Fruit fly (Drosophila melanogaster) whole organism, embryonic: ENCODE data around the gene CG31098.

ENCODE experiments used
- Antp ChIP-seq: fragments of 200-800 bp; sonication (Bioruptor generic); optimal IDR thresholded peaks from 3 replicates; lab custom pipeline; 2016; ENCODE audit warnings: missing biosample characterization, missing genetic modification characterization
- Asciz ChIP-seq: fragments of 200-800 bp; sonication (Bioruptor generic); optimal IDR thresholded peaks from 2 replicates; lab custom pipeline; 2017; ENCODE audit warnings: missing biosample characterization, mild to moderate bottlenecking, missing genetic modification characterization, missing genetic modification reagents
- BtbVII ChIP-seq: fragments of 200-800 bp; sonication (Bioruptor generic); optimal IDR thresholded peaks from 3 replicates; lab custom pipeline; 2017; ENCODE audit warnings: missing biosample characterization, mild to moderate bottlenecking, missing genetic modification characterization
- CG1024 ChIP-seq: fragments of 200-800 bp; sonication (Bioruptor generic); IDR thresholded peaks from 2 replicates; pipeline ENCODE4 v1.3.6; 2022; ENCODE audit warnings: missing biosample characterization, missing genetic modification characterization
- CG10431 ChIP-seq: fragments of 200-800 bp; sonication (Bioruptor generic); optimal IDR thresholded peaks from 3 replicates; lab custom pipeline; 2018; ENCODE audit warnings: missing biosample characterization, mild to moderate bottlenecking, missing genetic modification characterization
- CG12071 ChIP-seq: fragments of 200-800 bp; sonication (Bioruptor generic); optimal IDR thresholded peaks from 3 replicates; lab custom pipeline; 2018; ENCODE audit warnings: missing biosample characterization, mild to moderate bottlenecking, missing genetic modification characterization
- CG13775 ChIP-seq: fragments of 200-800 bp; sonication (Bioruptor generic); optimal IDR thresholded peaks from 3 replicates; lab custom pipeline; 2017; ENCODE audit warnings: missing biosample characterization, mild to moderate bottlenecking, missing genetic modification characterization
- CG14667 ChIP-seq: fragments of 200-800 bp; sonication (Bioruptor generic); IDR thresholded peaks from 2 replicates; pipeline ENCODE4 v1.3.6; 2022; ENCODE audit warnings: missing biosample characterization, missing genetic modification characterization
- CG15696 ChIP-seq: fragments of 200-800 bp; sonication (Bioruptor generic); optimal IDR thresholded peaks from 2 replicates; lab custom pipeline; 2019; ENCODE audit warnings: missing biosample characterization, mild to moderate bottlenecking, missing genetic modification characterization, moderate library complexity
- CG33213 ChIP-seq: fragments of 200-800 bp; sonication (Bioruptor generic); optimal IDR thresholded peaks from 3 replicates; lab custom pipeline; 2016; ENCODE audit warnings: missing biosample characterization, missing genetic modification characterization
- CG33557 ChIP-seq: fragments of 200-800 bp; sonication (Bioruptor generic); optimal IDR thresholded peaks from 2 replicates; lab custom pipeline; 2019; ENCODE audit warnings: missing biosample characterization, mild to moderate bottlenecking, missing genetic modification characterization, moderate library complexity
- CG34224 ChIP-seq: fragments of 200-800 bp; sonication (Bioruptor generic); IDR thresholded peaks from 3 replicates; pipeline ENCODE4 v1.3.6; 2022; ENCODE audit warnings: missing biosample characterization, missing genetic modification characterization; ENCODE audit not compliant: partially characterized antibody
- CG42726 ChIP-seq: fragments of 200-800 bp; sonication (Bioruptor generic); IDR thresholded peaks from 2 replicates; pipeline ENCODE4 v1.3.6; 2022; ENCODE audit warnings: missing biosample characterization, missing genetic modification characterization; ENCODE audit not compliant: partially characterized antibody
- CG4854 ChIP-seq: fragments of 200-800 bp; sonication (Bioruptor generic); optimal IDR thresholded peaks from 2 replicates; lab custom pipeline; 2016; ENCODE audit warnings: missing biosample characterization, missing genetic modification characterization, inconsistent platforms
- CG6854 ChIP-seq: fragments of 200-800 bp; sonication (Bioruptor generic); optimal IDR thresholded peaks from 3 replicates; lab custom pipeline; 2017; ENCODE audit warnings: missing biosample characterization, mild to moderate bottlenecking, missing genetic modification characterization
- CG7839 ChIP-seq: fragments of 200-800 bp; sonication (Bioruptor generic); optimal IDR thresholded peaks from 3 replicates; lab custom pipeline; 2018; ENCODE audit warnings: missing biosample characterization, mild to moderate bottlenecking, missing genetic modification characterization, moderate library complexity
- CG8089 ChIP-seq: fragments of 200-800 bp; sonication (Bioruptor generic); optimal IDR thresholded peaks from 3 replicates; lab custom pipeline; 2016; ENCODE audit warnings: missing biosample characterization, missing genetic modification characterization
- CTCF ChIP-seq: fragments of 200-800 bp; sonication (Bioruptor generic); optimal IDR thresholded peaks from 2 replicates; lab custom pipeline; 2017; ENCODE audit warnings: missing biosample characterization, mild to moderate bottlenecking, missing genetic modification characterization, moderate library complexity
- D ChIP-seq, 2 experiments: fragments of 200-800 bp in 1 of 2; fragments of >200 bp in 1 of 2; sonication (Bioruptor generic) in 1 of 2; optimal IDR thresholded peaks; 2 replicates in 1 of 2; 3 replicates in 1 of 2; lab custom pipeline; 2017; ENCODE audit warnings: mild to moderate bottlenecking in 1 of 2, missing biosample characterization in 1 of 2, missing genetic modification characterization in 1 of 2, missing genetic modification reagents in 1 of 2
- D19A ChIP-seq: fragments of 200-800 bp; optimal IDR thresholded peaks from 3 replicates; lab custom pipeline; 2019; ENCODE audit warnings: missing biosample characterization, mild to moderate bottlenecking, missing genetic modification characterization, moderate library complexity
- Doc3 ChIP-seq: fragments of 200-800 bp; sonication (Bioruptor generic); IDR thresholded peaks from 3 replicates; pipeline ENCODE4 v1.3.6; 2022; ENCODE audit warnings: missing biosample characterization, missing genetic modification characterization; ENCODE audit not compliant: partially characterized antibody
- Eip74EF ChIP-seq, 2 experiments: fragments of 200-800 bp in 1 of 2; fragments of >200 bp in 1 of 2; sonication (Bioruptor generic) in 1 of 2; optimal IDR thresholded peaks; 2 replicates each; lab custom pipeline; 2017 to 2019; ENCODE audit warnings: missing biosample characterization in 2 of 2, missing genetic modification characterization in 2 of 2, mild to moderate bottlenecking in 1 of 2, moderate library complexity in 1 of 2
- GATAe ChIP-seq: fragments of 200-800 bp; sonication (Bioruptor generic); conservative IDR thresholded peaks from 2 replicates; pipeline ENCODE4 v1.3.6; 2022; ENCODE audit warnings: missing biosample characterization, missing genetic modification characterization
- HmgD ChIP-seq: fragments of 200-800 bp; sonication (Bioruptor generic); optimal IDR thresholded peaks from 3 replicates; lab custom pipeline; 2016; ENCODE audit warnings: missing biosample characterization, missing genetic modification characterization
- Mrtf ChIP-seq: fragments of 200-800 bp; sonication (Bioruptor generic); IDR thresholded peaks from 3 replicates; pipeline ENCODE4 v1.3.6; 2022; ENCODE audit warnings: missing biosample characterization, missing genetic modification characterization
- Optix ChIP-seq: fragments of 200-800 bp; sonication (Bioruptor generic); IDR thresholded peaks from 3 replicates; pipeline ENCODE4 v1.3.6; 2022; ENCODE audit warnings: missing biosample characterization, missing genetic modification characterization
- PHDP ChIP-seq: fragments of 200-800 bp; sonication (Bioruptor generic); optimal IDR thresholded peaks from 3 replicates; lab custom pipeline; 2018; ENCODE audit warnings: missing biosample characterization, mild to moderate bottlenecking, missing genetic modification characterization, moderate library complexity
- Side ChIP-seq: fragments of 200-800 bp; sonication (Bioruptor generic); optimal IDR thresholded peaks from 2 replicates; lab custom pipeline; 2016; ENCODE audit warnings: missing biosample characterization, missing genetic modification characterization
- Sox100B ChIP-seq: fragments of 200-800 bp; sonication (Bioruptor generic); optimal IDR thresholded peaks from 3 replicates; lab custom pipeline; 2018; ENCODE audit warnings: missing biosample characterization, mild to moderate bottlenecking, missing genetic modification characterization
- Xbp1 ChIP-seq: fragments of 200-800 bp; sonication (Bioruptor generic); optimal IDR thresholded peaks from 3 replicates; lab custom pipeline; 2016; ENCODE audit warnings: missing biosample characterization, mild to moderate bottlenecking, missing genetic modification characterization
- abd-A ChIP-seq: fragments of 200-800 bp; sonication (Bioruptor generic); optimal IDR thresholded peaks from 3 replicates; lab custom pipeline; 2019; ENCODE audit warnings: missing biosample characterization, mild to moderate bottlenecking, missing genetic modification characterization, moderate library complexity
- amos ChIP-seq: fragments of 200-800 bp; sonication (Bioruptor generic); IDR thresholded peaks from 2 replicates; pipeline ENCODE4 v1.3.6; 2022; ENCODE audit warnings: missing biosample characterization, missing genetic modification characterization; ENCODE audit not compliant: partially characterized antibody
- ap ChIP-seq: fragments of 200-800 bp; sonication (Bioruptor generic); IDR thresholded peaks from 2 replicates; pipeline ENCODE4 v1.3.6; 2022; ENCODE audit warnings: missing biosample characterization, missing genetic modification characterization
- ase ChIP-seq: fragments of 200-800 bp; sonication (Bioruptor generic); IDR thresholded peaks from 3 replicates; pipeline ENCODE4 v1.3.6; 2022; ENCODE audit warnings: missing biosample characterization, missing genetic modification characterization
- br ChIP-seq: fragments of >200 bp; optimal IDR thresholded peaks from 2 replicates; lab custom pipeline; 2017
- btn ChIP-seq: fragments of 200-800 bp; sonication (Bioruptor generic); optimal IDR thresholded peaks from 2 replicates; lab custom pipeline; 2016; ENCODE audit warnings: missing biosample characterization, missing genetic modification characterization
- chif ChIP-seq, 2 experiments: fragments of 200-800 bp; sonication (Bioruptor generic); optimal IDR thresholded peaks; 3 replicates each; lab custom pipeline; 2016; ENCODE audit warnings: missing biosample characterization in 2 of 2, missing genetic modification characterization in 2 of 2
- dimm ChIP-seq: fragments of 200-800 bp; sonication (Bioruptor generic); IDR thresholded peaks from 2 replicates; pipeline ENCODE4 v1.3.6; 2022; ENCODE audit warnings: missing biosample characterization, missing genetic modification characterization
- dmrt99B ChIP-seq: fragments of 200-800 bp; sonication (Bioruptor generic); optimal IDR thresholded peaks from 2 replicates; lab custom pipeline; 2018; ENCODE audit warnings: missing biosample characterization, mild to moderate bottlenecking, missing genetic modification characterization, moderate library complexity
- dysf ChIP-seq: fragments of 200-800 bp; sonication (Bioruptor generic); IDR thresholded peaks from 3 replicates; pipeline ENCODE4 v1.3.6; 2022; ENCODE audit warnings: missing biosample characterization, missing genetic modification characterization
- gro ChIP-seq: fragments of 200-800 bp; sonication (Bioruptor generic); optimal IDR thresholded peaks from 2 replicates; lab custom pipeline; 2016; ENCODE audit warnings: missing biosample characterization, missing genetic modification characterization
- hth ChIP-seq: fragments of >200 bp; optimal IDR thresholded peaks from 2 replicates; lab custom pipeline; 2017; ENCODE audit warnings: inconsistent platforms
- nerfin-2 ChIP-seq: fragments of 200-800 bp; sonication (Bioruptor generic); IDR thresholded peaks from 2 replicates; pipeline ENCODE4 v1.3.6; 2022; ENCODE audit warnings: missing biosample characterization, missing genetic modification characterization; ENCODE audit not compliant: partially characterized antibody
- org-1 ChIP-seq: fragments of 200-800 bp; sonication (Bioruptor generic); optimal IDR thresholded peaks from 2 replicates; lab custom pipeline; 2017; ENCODE audit warnings: missing biosample characterization, missing genetic modification characterization
- pb ChIP-seq: fragments of 200-800 bp; sonication (Bioruptor generic); optimal IDR thresholded peaks from 3 replicates; lab custom pipeline; 2016; ENCODE audit warnings: missing biosample characterization, missing genetic modification characterization
- pho ChIP-seq: fragments of 200-800 bp; sonication (Bioruptor generic); optimal IDR thresholded peaks from 2 replicates; lab custom pipeline; 2016; ENCODE audit warnings: missing biosample characterization, missing genetic modification characterization
- rib ChIP-seq: fragments of 200-800 bp; sonication (Bioruptor generic); IDR thresholded peaks from 2 replicates; pipeline ENCODE4 v1.3.6; 2022; ENCODE audit warnings: missing biosample characterization, missing genetic modification characterization
- tio ChIP-seq: fragments of 200-800 bp; sonication (Bioruptor generic); optimal IDR thresholded peaks from 2 replicates; lab custom pipeline; 2017; ENCODE audit warnings: missing biosample characterization, missing genetic modification characterization, inconsistent platforms
- usp ChIP-seq: fragments of >200 bp; optimal IDR thresholded peaks from 2 replicates; lab custom pipeline; 2017; ENCODE audit warnings: missing biosample characterization, missing genetic modification characterization
- wor ChIP-seq: fragments of 200-800 bp; sonication (Bioruptor generic); IDR thresholded peaks from 2 replicates; pipeline ENCODE4 v1.3.6; 2022; ENCODE audit warnings: missing biosample characterization, missing genetic modification characterization
- zfh2 ChIP-seq: fragments of 200-800 bp; sonication (Bioruptor generic); optimal IDR thresholded peaks from 2 replicates; lab custom pipeline; 2016; ENCODE audit warnings: missing biosample characterization, missing genetic modification characterization

Gene CG31098

DNA sequence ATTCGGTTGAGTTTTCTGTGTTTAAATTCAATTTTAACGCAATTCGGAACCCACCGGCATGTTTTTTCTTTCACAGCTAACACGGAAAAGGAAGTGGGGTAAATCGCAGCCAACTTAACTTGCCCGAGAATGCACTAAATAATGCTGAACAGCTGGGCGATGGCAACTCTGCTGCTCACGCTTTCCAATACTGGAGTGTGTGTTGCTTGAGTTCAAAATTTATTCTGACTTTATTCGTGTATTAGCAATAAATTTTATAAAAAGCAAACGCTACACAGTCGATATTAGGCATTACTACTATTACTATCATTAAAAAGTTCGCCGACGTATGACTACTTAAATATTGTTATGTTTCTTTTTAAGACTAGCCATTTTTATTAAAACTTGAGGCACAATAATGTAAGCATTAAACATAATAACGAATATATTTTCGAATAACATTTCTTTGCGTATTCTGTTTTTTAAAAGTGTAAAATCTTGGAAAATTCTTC, 45.4 kb downstream of the CG31098 start, which contains the start of the genes RpS27 and Nup37 (continued):
- TF ChIP-seq GATAe (GFP tag; lab: Robert Waterston, UW), result peak; percentile 87
- TF ChIP-seq D19A (tag; lab: Kevin White, UChicago), result peak; percentile 77
- TF ChIP-seq D (optimal IDR thresholded peaks at IDR 0.05; lab: Kevin White, UChicago), result no peak
- TF ChIP-seq D (GFP tag; optimal IDR thresholded peaks at IDR 0.05; lab: Kevin White, UChicago), result peak; percentile 96
- peak; percentile 99 for TF ChIP-seq CG12071 (GFP tag; lab: Kevin White, UChicago)
- no peak for TF ChIP-seq nerfin-2 (GFP tag; lab: Robert Waterston, UW)
- no peak for TF ChIP-seq CG42726 (GFP tag; lab: Robert Waterston, UW)
- TF ChIP-seq wor (GFP tag; lab: Robert Waterston, UW), result peak; percentile 74
- peak; percentile 96 for TF ChIP-seq Optix
- TF ChIP-seq pb (GFP tag; lab: Kevin White, UChicago), result peak; percentile 99
- TF ChIP-seq Eip74EF (GFP tag; optimal IDR thresholded peaks at IDR 0.05; lab: Kevin White, UChicago), result peak in 1 of 2 experiments; percentile 93
- peak; percentile 81 for TF ChIP-seq CG15696 (tag; lab: Kevin White, UChicago)
- peak; percentile 98 for TF ChIP-seq CG4854
- TF ChIP-seq CG6854, result peak; percentile 97
- TF ChIP-seq br (lab: Kevin White, UChicago), result no peak
- TF ChIP-seq Doc3 (GFP tag; lab: Robert Waterston, UW), result no peak
- TF ChIP-seq CTCF, result peak; percentile 74
- peak; percentile 97 for TF ChIP-seq btn (GFP tag; lab: Kevin White, UChicago)
- TF ChIP-seq PHDP (tag; lab: Kevin White, UChicago), result peak; percentile 96
- peak; percentile 97 for TF ChIP-seq org-1 (GFP tag; lab: Kevin White, UChicago)
- peak; percentile 96 for TF ChIP-seq dysf (GFP tag; lab: Robert Waterston, UW)
- peak; percentile 98 for TF ChIP-seq zfh2 (GFP tag; lab: Kevin White, UChicago)
- TF ChIP-seq amos (GFP tag; lab: Robert Waterston, UW), result peak; percentile 41; the same call in 1 of the 2 replicates
- TF ChIP-seq usp (GFP tag; lab: Kevin White, UChicago), result no peak
- peak; percentile 96 for TF ChIP-seq tio
- TF ChIP-seq Mrtf (GFP tag; lab: Robert Waterston, UW), result peak; percentile 96
- TF ChIP-seq CG10431 (GFP tag; lab: Kevin White, UChicago), result peak; percentile 98
- TF ChIP-seq CG34224 (GFP tag; lab: Robert Waterston, UW), result no peak
- peak; percentile 98 for TF ChIP-seq ase (GFP tag; lab: Robert Waterston, UW)
- TF ChIP-seq chif (GFP tag; optimal IDR thresholded peaks at IDR 0.05; lab: Kevin White, UChicago), result peak; percentile 96 to 98
- TF ChIP-seq Xbp1 (GFP tag; lab: Kevin White, UChicago), result peak; percentile 98
- peak; percentile 97 for TF ChIP-seq Sox100B (GFP tag; lab: Kevin White, UChicago)
- TF ChIP-seq rib (GFP tag; lab: Robert Waterston, UW), result peak; percentile 91
- peak; percentile 98 for TF ChIP-seq Antp
- peak; percentile 92 for TF ChIP-seq dimm (GFP tag; lab: Robert Waterston, UW)
- TF ChIP-seq CG14667 (GFP tag; lab: Robert Waterston, UW), result peak; percentile 93
- peak; percentile 99 for TF ChIP-seq CG13775 (GFP tag; lab: Kevin White, UChicago)
- TF ChIP-seq CG33557 (GFP tag; lab: Kevin White, UChicago), result peak; percentile 96
- TF ChIP-seq CG8089 (GFP tag; lab: Kevin White, UChicago), result peak; percentile 99
- peak; percentile 99 for TF ChIP-seq CG33213 (GFP tag; lab: Kevin White, UChicago)
- TF ChIP-seq pho (GFP tag; lab: Kevin White, UChicago), result peak; percentile 99
- TF ChIP-seq CG1024 (GFP tag; lab: Robert Waterston, UW), result peak; percentile 94
- TF ChIP-seq Asciz (GFP tag; lab: Kevin White, UChicago), result peak; percentile 98
- TF ChIP-seq Side (GFP tag; lab: Kevin White, UChicago), result peak; percentile 99
- TF ChIP-seq CG7839, result peak; percentile 96
- no peak for TF ChIP-seq abd-A (tag; lab: Kevin White, UChicago)
- no peak for TF ChIP-seq hth (lab: Kevin White, UChicago)
- peak; percentile 97 for TF ChIP-seq gro
- peak; percentile 91 for TF ChIP-seq dmrt99B
- peak; percentile 99 for TF ChIP-seq BtbVII (GFP tag; lab: Kevin White, UChicago)
- TF ChIP-seq ap (GFP tag; lab: Robert Waterston, UW), result peak; percentile 95
- peak; percentile 99 for TF ChIP-seq HmgD (GFP tag; lab: Kevin White, UChicago)
